Worm (Caenorhabditis elegans) whole organism, mixed stage, embryonic: ENCODE data around the gene atg-13.

ENCODE experiments used
- ceh-39 ChIP-seq: fragments of 150-350 bp; optimal IDR thresholded peaks from 2 replicates; lab custom pipeline; 2014; ENCODE audit warnings: missing biosample characterization, missing genetic modification characterization
- ces-1 ChIP-seq: fragments of 150-350 bp; optimal IDR thresholded peaks from 2 replicates; lab custom pipeline; 2014; ENCODE audit warnings: missing biosample characterization, missing genetic modification reagents, missing genetic modification characterization
- cnd-1 ChIP-seq: fragments of 200-800 bp; sonication (Bioruptor generic); optimal IDR thresholded peaks from 2 replicates; lab custom pipeline; 2018; ENCODE audit warnings: mild to moderate bottlenecking, missing genetic modification characterization, missing compliant biosample characterization
- lin-13 ChIP-seq: fragments of 150-350 bp; optimal IDR thresholded peaks from 2 replicates; lab custom pipeline; 2014; ENCODE audit warnings: missing biosample characterization, missing genetic modification characterization
- lsy-2 ChIP-seq: fragments of 150-350 bp; optimal IDR thresholded peaks from 2 replicates; lab custom pipeline; 2014; ENCODE audit warnings: missing biosample characterization, missing genetic modification characterization
- mep-1 ChIP-seq: fragments of 150-350 bp; optimal IDR thresholded peaks from 2 replicates; lab custom pipeline; 2017; ENCODE audit warnings: missing biosample characterization, missing genetic modification reagents, missing genetic modification characterization, inconsistent platforms
- mls-2 ChIP-seq: sonication (generic microtip); optimal IDR thresholded peaks from 2 replicates; lab custom pipeline; 2016; ENCODE audit warnings: mild to moderate bottlenecking, missing genetic modification characterization, moderate library complexity, missing compliant biosample characterization
- nhr-237 ChIP-seq: fragments of 150-350 bp; optimal IDR thresholded peaks from 2 replicates; lab custom pipeline; 2014; ENCODE audit warnings: missing biosample characterization, missing genetic modification characterization
- nhr-28 ChIP-seq: fragments of 150-350 bp; optimal IDR thresholded peaks from 2 replicates; lab custom pipeline; 2014; ENCODE audit warnings: missing biosample characterization, missing genetic modification characterization
- pha-4 ChIP-seq: fragments of 150-350 bp; optimal IDR thresholded peaks from 2 replicates; lab custom pipeline; 2018; ENCODE audit warnings: missing biosample characterization, missing genetic modification reagents, missing genetic modification characterization
- snpc-4 ChIP-seq: fragments of 150-350 bp; optimal IDR thresholded peaks from 2 replicates; lab custom pipeline; 2014; ENCODE audit warnings: missing biosample characterization, missing genetic modification characterization
- unc-120 ChIP-seq: sonication (generic microtip); optimal IDR thresholded peaks from 2 replicates; lab custom pipeline; 2017; ENCODE audit warnings: missing genetic modification characterization, missing compliant biosample characterization; ENCODE audit not compliant: poor library complexity, severe bottlenecking
- unc-62 ChIP-seq: fragments of 150-350 bp; optimal IDR thresholded peaks from 2 replicates; lab custom pipeline; 2014; ENCODE audit warnings: missing biosample characterization, missing genetic modification reagents, missing genetic modification characterization

ce11 chrIII:8178924-8179323, 20.9 kb upstream of the atg-13 start, which contains the start of gene C50C3.5:
- TF ChIP-seq nhr-28 (tag; lab: Kevin White, UChicago): no peak
- no peak for TF ChIP-seq ces-1 (GFP tag; lab: Kevin White, UChicago)
- TF ChIP-seq mls-2 (tag; lab: Kevin White, UChicago): no peak
- no peak for TF ChIP-seq lin-13 (tag; lab: Kevin White, UChicago)
- no peak for TF ChIP-seq lsy-2
- TF ChIP-seq unc-62 (GFP tag; lab: Kevin White, UChicago): no peak
- no peak for TF ChIP-seq cnd-1 (tag; lab: Kevin White, UChicago)
- no peak for TF ChIP-seq snpc-4 (tag; lab: Kevin White, UChicago)
- TF ChIP-seq unc-120 (tag; lab: Kevin White, UChicago): no peak
- TF ChIP-seq pha-4 (tag; lab: Kevin White, UChicago): no peak
- no peak for TF ChIP-seq ceh-39
- TF ChIP-seq nhr-237: no peak
- TF ChIP-seq mep-1 (tag; lab: Kevin White, UChicago): no peak
